Worm (Caenorhabditis elegans): ENCODE measurements around the gene ceh-87.

DNA sequence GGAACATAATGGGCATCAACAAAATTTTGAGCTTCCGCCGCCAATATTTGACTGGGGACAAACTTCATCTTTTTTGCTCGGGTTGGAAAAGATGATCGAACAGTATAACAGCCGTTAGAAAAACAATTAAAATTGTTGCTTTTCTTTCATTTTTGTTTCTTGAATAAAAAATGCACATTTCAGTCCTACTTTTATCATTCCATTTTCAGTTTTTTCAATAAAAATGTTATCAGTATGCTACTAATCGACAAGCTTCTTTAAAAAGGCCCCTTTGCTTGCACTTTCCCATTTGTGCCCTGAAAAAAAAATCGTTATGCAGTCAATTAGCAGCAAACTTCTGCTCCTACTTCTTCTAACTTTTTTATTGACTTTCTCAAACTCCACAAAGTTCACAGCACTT lies 42.3 kb downstream of the ceh-87 start, which contains the start of gene F22E5.7:
- no peak for TF ChIP-seq W03F9.2 (tag; optimal IDR thresholded peaks at IDR 0.05)
- no peak for TF ChIP-seq him-1 (tag; optimal IDR thresholded peaks at IDR 0.05)
- no peak for TF ChIP-seq dao-5 (tag; optimal IDR thresholded peaks at IDR 0.05)
